Worm (Caenorhabditis elegans) whole organism, L1 larva: ENCODE measurements around the gene ZK1236.1.

ENCODE experiments used
- ama-1 ChIP-seq: fragments of 150-350 bp; optimal IDR thresholded peaks from 2 replicates; lab custom pipeline; 2014
- lsy-2 ChIP-seq, 2 experiments: fragments of 150-350 bp; optimal IDR thresholded peaks; 2 replicates each; lab custom pipeline; 2014; ENCODE audit warnings: missing biosample characterization in 2 of 2, missing genetic modification characterization in 2 of 2
- nhr-12 ChIP-seq: sonication (generic microtip); optimal IDR thresholded peaks from 2 replicates; lab custom pipeline; 2017; ENCODE audit warnings: missing biosample characterization, missing genetic modification characterization
- nhr-237 ChIP-seq: fragments of 150-350 bp; optimal IDR thresholded peaks from 2 replicates; lab custom pipeline; 2014; ENCODE audit warnings: missing biosample characterization, missing genetic modification characterization
- unc-98 ChIP-seq: fragments of 200-800 bp; sonication (Bioruptor generic); IDR thresholded peaks from 2 replicates; pipeline ENCODE4 v1.3.6; 2022; ENCODE audit warnings: missing genetic modification characterization, missing compliant biosample characterization

ce11 chrIII:8409166-8409565, 19.9 kb upstream of the ZK1236.1 start, which contains the start of gene ZK353.9:
- TF ChIP-seq nhr-237 (tag; lab: Kevin White, UChicago) (no peak), lsy-2 (tag; optimal IDR thresholded peaks at IDR 0.05; lab: Kevin White, UChicago) (no peak), ama-1 (lab: Kevin White, UChicago) (no peak), unc-98 (GFP tag; lab: Robert Waterston, UW) (no peak), nhr-12 (no peak)
